Fruit fly (Drosophila melanogaster) whole organism, embryonic: ENCODE data around the gene CG14913.

ENCODE experiments used
- Antp ChIP-seq: fragments of 200-800 bp; sonication (Bioruptor generic); optimal IDR thresholded peaks from 3 replicates; lab custom pipeline; 2016; ENCODE audit warnings: missing biosample characterization, missing genetic modification characterization
- Atf-2 ChIP-seq: fragments of 200-800 bp; sonication (Bioruptor generic); optimal IDR thresholded peaks from 2 replicates; lab custom pipeline; 2016; ENCODE audit warnings: missing biosample characterization, missing genetic modification characterization
- B-H1 ChIP-seq: fragments of 200-800 bp; sonication (Bioruptor generic); IDR thresholded peaks from 3 replicates; pipeline ENCODE4 v1.3.6; 2022; ENCODE audit warnings: missing biosample characterization, missing genetic modification characterization
- C15 ChIP-seq: fragments of 200-800 bp; sonication (Bioruptor generic); IDR thresholded peaks from 3 replicates; pipeline ENCODE4 v1.3.6; 2022; ENCODE audit warnings: missing biosample characterization, missing genetic modification characterization
- CG10366 ChIP-seq: fragments of 200-800 bp; sonication (Bioruptor generic); IDR thresholded peaks from 2 replicates; pipeline ENCODE4 v1.3.6; 2022; ENCODE audit warnings: missing biosample characterization, missing genetic modification characterization
- CG1233 ChIP-seq: fragments of 200-800 bp; sonication (Bioruptor generic); optimal IDR thresholded peaks from 4 replicates; lab custom pipeline; 2018; ENCODE audit warnings: missing biosample characterization, mild to moderate bottlenecking, missing genetic modification characterization
- CG12659 ChIP-seq: fragments of 200-800 bp; sonication (Bioruptor generic); optimal IDR thresholded peaks from 3 replicates; lab custom pipeline; 2017; ENCODE audit warnings: mild to moderate bottlenecking, missing biosample characterization, missing genetic modification reagents, missing genetic modification characterization
- CG13123 ChIP-seq: fragments of 200-800 bp; sonication (Bioruptor generic); optimal IDR thresholded peaks from 2 replicates; lab custom pipeline; 2016; ENCODE audit warnings: missing biosample characterization, missing genetic modification characterization
- CG13775 ChIP-seq: fragments of 200-800 bp; sonication (Bioruptor generic); optimal IDR thresholded peaks from 3 replicates; lab custom pipeline; 2017; ENCODE audit warnings: missing biosample characterization, mild to moderate bottlenecking, missing genetic modification characterization
- CG14965 ChIP-seq: fragments of 200-800 bp; sonication (Bioruptor generic); optimal IDR thresholded peaks from 2 replicates; lab custom pipeline; 2016; ENCODE audit warnings: missing biosample characterization, missing genetic modification characterization, borderline replicate concordance
- CG15479 ChIP-seq: fragments of 200-800 bp; sonication (Bioruptor generic); optimal IDR thresholded peaks from 3 replicates; lab custom pipeline; 2019; ENCODE audit warnings: missing biosample characterization, mild to moderate bottlenecking, missing genetic modification characterization, moderate library complexity
- CG15601 ChIP-seq: fragments of 200-800 bp; sonication (Bioruptor generic); optimal IDR thresholded peaks from 3 replicates; lab custom pipeline; 2019; ENCODE audit warnings: missing biosample characterization, mild to moderate bottlenecking, missing genetic modification characterization, moderate library complexity
- CG16815 ChIP-seq: fragments of 200-800 bp; sonication (Bioruptor generic); optimal IDR thresholded peaks from 3 replicates; lab custom pipeline; 2017; ENCODE audit warnings: missing biosample characterization, mild to moderate bottlenecking, missing genetic modification characterization
- CG16863 ChIP-seq: fragments of 200-800 bp; sonication (Bioruptor generic); optimal IDR thresholded peaks from 3 replicates; lab custom pipeline; 2016; ENCODE audit warnings: missing biosample characterization, missing genetic modification characterization
- CG17912 ChIP-seq: fragments of 200-800 bp; sonication (Bioruptor generic); optimal IDR thresholded peaks from 2 replicates; lab custom pipeline; 2018; ENCODE audit warnings: missing biosample characterization, mild to moderate bottlenecking, missing genetic modification characterization
- CG2129 ChIP-seq: fragments of 200-800 bp; sonication (Bioruptor generic); IDR thresholded peaks from 2 replicates; pipeline ENCODE4 v1.3.6; 2022; ENCODE audit warnings: missing biosample characterization, missing genetic modification characterization; ENCODE audit not compliant: partially characterized antibody
- CG30020 ChIP-seq: fragments of 200-800 bp; optimal IDR thresholded peaks from 2 replicates; lab custom pipeline; 2019; ENCODE audit warnings: missing biosample characterization, mild to moderate bottlenecking, missing genetic modification characterization, moderate library complexity
- CG32772 ChIP-seq: fragments of 200-800 bp; sonication (Bioruptor generic); IDR thresholded peaks from 2 replicates; pipeline ENCODE4 v1.3.6; 2022; ENCODE audit warnings: missing biosample characterization, missing genetic modification characterization
- CG3838 ChIP-seq: fragments of 200-800 bp; sonication (Bioruptor generic); optimal IDR thresholded peaks from 3 replicates; lab custom pipeline; 2016; ENCODE audit warnings: missing biosample characterization, missing genetic modification characterization
- CG4404 ChIP-seq: fragments of 200-800 bp; sonication (Bioruptor generic); IDR thresholded peaks from 2 replicates; pipeline ENCODE4 v1.3.6; 2022; ENCODE audit warnings: missing biosample characterization, missing genetic modification characterization
- CG5245 ChIP-seq: fragments of 200-800 bp; sonication (Bioruptor generic); optimal IDR thresholded peaks from 3 replicates; lab custom pipeline; 2016; ENCODE audit warnings: missing biosample characterization, missing genetic modification characterization
- CG6791 ChIP-seq: fragments of 200-800 bp; sonication (Bioruptor generic); IDR thresholded peaks from 3 replicates; pipeline ENCODE4 v1.3.6; 2022; ENCODE audit warnings: missing biosample characterization, missing genetic modification characterization; ENCODE audit not compliant: partially characterized antibody
- CG8359 ChIP-seq: fragments of 200-800 bp; sonication (Bioruptor generic); optimal IDR thresholded peaks from 2 replicates; lab custom pipeline; 2017; ENCODE audit warnings: missing biosample characterization, mild to moderate bottlenecking, missing genetic modification characterization, borderline replicate concordance
- CG9609 ChIP-seq: fragments of 200-800 bp; sonication (Bioruptor generic); optimal IDR thresholded peaks from 3 replicates; lab custom pipeline; 2016; ENCODE audit warnings: missing biosample characterization, missing genetic modification characterization
- Doc2 ChIP-seq: fragments of 200-800 bp; sonication (Bioruptor generic); IDR thresholded peaks from 2 replicates; pipeline ENCODE4 v1.3.6; 2022; ENCODE audit warnings: missing biosample characterization, missing genetic modification characterization
- Fer1 ChIP-seq: fragments of 200-800 bp; sonication (Bioruptor generic); optimal IDR thresholded peaks from 2 replicates; lab custom pipeline; 2017; ENCODE audit warnings: missing biosample characterization, mild to moderate bottlenecking, missing genetic modification characterization
- Fer3 ChIP-seq: fragments of 200-800 bp; sonication (Bioruptor generic); optimal IDR thresholded peaks from 2 replicates; lab custom pipeline; 2018; ENCODE audit warnings: missing biosample characterization, mild to moderate bottlenecking, missing genetic modification characterization, moderate library complexity
- H2.0 ChIP-seq: fragments of 200-800 bp; sonication (Bioruptor generic); IDR thresholded peaks from 2 replicates; pipeline ENCODE4 v1.3.6; 2022; ENCODE audit warnings: missing biosample characterization, missing genetic modification characterization
- Hr3 ChIP-seq: fragments of 200-800 bp; sonication (Bioruptor generic); optimal IDR thresholded peaks from 3 replicates; lab custom pipeline; 2016; ENCODE audit warnings: missing biosample characterization, missing genetic modification characterization
- Hr78 ChIP-seq, 2 experiments: fragments of 200-800 bp in 1 of 2; fragments of >200 bp in 1 of 2; sonication (Bioruptor generic) in 1 of 2; optimal IDR thresholded peaks; 2 replicates each; lab custom pipeline; 2017 to 2019; ENCODE audit warnings: missing biosample characterization in 2 of 2, missing genetic modification characterization in 2 of 2, mild to moderate bottlenecking in 1 of 2, moderate library complexity in 1 of 2
- Neu2 ChIP-seq: fragments of 200-800 bp; sonication (Bioruptor generic); optimal IDR thresholded peaks from 3 replicates; lab custom pipeline; 2016; ENCODE audit warnings: missing biosample characterization, missing genetic modification characterization, borderline replicate concordance
- Nf-YC ChIP-seq: fragments of 200-800 bp; optimal IDR thresholded peaks from 3 replicates; lab custom pipeline; 2019; ENCODE audit warnings: missing biosample characterization, mild to moderate bottlenecking, missing genetic modification characterization, moderate library complexity
- Sry-β ChIP-seq: fragments of 200-800 bp; sonication (Bioruptor generic); optimal IDR thresholded peaks from 2 replicates; lab custom pipeline; 2018; ENCODE audit warnings: missing biosample characterization, mild to moderate bottlenecking, missing genetic modification characterization, moderate library complexity
- TFAM ChIP-seq: fragments of 200-800 bp; sonication (Bioruptor generic); optimal IDR thresholded peaks from 2 replicates; lab custom pipeline; 2017; ENCODE audit warnings: missing biosample characterization, missing genetic modification characterization, inconsistent platforms
- Xbp1 ChIP-seq: fragments of 200-800 bp; sonication (Bioruptor generic); optimal IDR thresholded peaks from 3 replicates; lab custom pipeline; 2016; ENCODE audit warnings: missing biosample characterization, mild to moderate bottlenecking, missing genetic modification characterization
- ara ChIP-seq: fragments of 200-800 bp; sonication (Bioruptor generic); IDR thresholded peaks from 2 replicates; pipeline ENCODE4 v1.3.6; 2022; ENCODE audit warnings: missing biosample characterization, missing genetic modification characterization
- cad ChIP-seq: fragments of >200 bp; optimal IDR thresholded peaks from 2 replicates; lab custom pipeline; 2017; ENCODE audit warnings: missing biosample characterization, missing genetic modification characterization
- dm ChIP-seq: fragments of 200-800 bp; sonication (Bioruptor generic); optimal IDR thresholded peaks from 3 replicates; lab custom pipeline; 2016; ENCODE audit warnings: missing biosample characterization, missing genetic modification characterization
- gro ChIP-seq: fragments of 200-800 bp; sonication (Bioruptor generic); optimal IDR thresholded peaks from 2 replicates; lab custom pipeline; 2016; ENCODE audit warnings: missing biosample characterization, missing genetic modification characterization
- insv ChIP-seq, 2 experiments: fragments of 200-800 bp; sonication (Bioruptor generic); optimal IDR thresholded peaks; 3 replicates each; lab custom pipeline; 2016 to 2018; ENCODE audit warnings: missing biosample characterization in 2 of 2, missing genetic modification characterization in 2 of 2
- lilli ChIP-seq: fragments of 200-800 bp; sonication (Bioruptor generic); optimal IDR thresholded peaks from 3 replicates; lab custom pipeline; 2016; ENCODE audit warnings: missing biosample characterization, missing genetic modification characterization
- pum ChIP-seq: fragments of 200-800 bp; sonication (Bioruptor generic); optimal IDR thresholded peaks from 2 replicates; lab custom pipeline; 2016; ENCODE audit warnings: missing biosample characterization, missing genetic modification characterization
- pzg ChIP-seq: fragments of 200-800 bp; sonication (Bioruptor generic); optimal IDR thresholded peaks from 3 replicates; lab custom pipeline; 2018; ENCODE audit warnings: missing biosample characterization, mild to moderate bottlenecking, missing genetic modification characterization, moderate library complexity
- scrt ChIP-seq: fragments of 200-800 bp; sonication (Bioruptor generic); optimal IDR thresholded peaks from 2 replicates; lab custom pipeline; 2018; ENCODE audit warnings: missing biosample characterization, mild to moderate bottlenecking, missing genetic modification characterization, moderate library complexity
- seq ChIP-seq: fragments of 200-800 bp; sonication (Bioruptor generic); IDR thresholded peaks from 2 replicates; pipeline ENCODE4 v1.3.6; 2022; ENCODE audit warnings: missing biosample characterization, missing genetic modification characterization
- so ChIP-seq: fragments of 200-800 bp; sonication (Bioruptor generic); IDR thresholded peaks from 3 replicates; pipeline ENCODE4 v1.3.6; 2022; ENCODE audit warnings: missing biosample characterization, missing genetic modification characterization
- sob ChIP-seq: fragments of 200-800 bp; sonication (Bioruptor generic); IDR thresholded peaks from 2 replicates; pipeline ENCODE4 v1.3.6; 2022; ENCODE audit warnings: missing biosample characterization, missing genetic modification characterization
- stwl ChIP-seq: fragments of 200-800 bp; sonication (Bioruptor generic); optimal IDR thresholded peaks from 3 replicates; lab custom pipeline; 2018; ENCODE audit warnings: missing biosample characterization, mild to moderate bottlenecking, missing genetic modification characterization, moderate library complexity
- sug ChIP-seq: fragments of 200-800 bp; optimal IDR thresholded peaks from 2 replicates; lab custom pipeline; 2019; ENCODE audit warnings: missing biosample characterization, mild to moderate bottlenecking, missing genetic modification characterization, moderate library complexity
- ttk ChIP-seq: fragments of 200-800 bp; sonication (Bioruptor generic); IDR thresholded peaks from 2 replicates; pipeline ENCODE4 v2.1.2; 2022; ENCODE audit warnings: missing biosample characterization, missing genetic modification characterization
- zfh2 ChIP-seq: fragments of 200-800 bp; sonication (Bioruptor generic); optimal IDR thresholded peaks from 2 replicates; lab custom pipeline; 2016; ENCODE audit warnings: missing biosample characterization, missing genetic modification characterization

CG14913 gene

dm6 chr2L:10987370-10987853 is 29.4 kb upstream of the CG14913 start, which contains the start of the genes piwi and CG12253 (continued):
- TF ChIP-seq lilli (peak; percentile 62), zfh2 (GFP tag; lab: Kevin White, UChicago) (peak; percentile 28), CG3838 (GFP tag; lab: Kevin White, UChicago) (peak; percentile 35), Nf-YC (tag; lab: Kevin White, UChicago) (no peak), pum (GFP tag; lab: Kevin White, UChicago) (peak; percentile 28), CG9609 (GFP tag; lab: Kevin White, UChicago) (peak; percentile 25), dm (GFP tag; lab: Kevin White, UChicago) (peak; percentile 33), CG2129 (GFP tag; lab: Robert Waterston, UW) (no peak), pzg (GFP tag; lab: Kevin White, UChicago) (peak; percentile 11), sob (peak; percentile 85; the same call in 1 of the 2 replicates), CG15601 (tag; lab: Kevin White, UChicago) (peak; percentile 86), Xbp1 (peak; percentile 83), CG10366 (peak; percentile 72; the same call in 1 of the 2 replicates), Fer1 (GFP tag; lab: Kevin White, UChicago) (peak; percentile 20), CG32772 (GFP tag; lab: Robert Waterston, UW) (no peak), CG16863 (peak; percentile 23), CG15479 (GFP tag; lab: Kevin White, UChicago) (no peak), Sry-β (GFP tag; lab: Kevin White, UChicago) (no peak), stwl (tag; lab: Kevin White, UChicago) (peak; percentile 51), ttk (GFP tag; lab: Robert Waterston, UW) (peak; percentile 87), B-H1 (GFP tag; lab: Robert Waterston, UW) (no peak), CG30020 (tag; lab: Kevin White, UChicago) (peak; percentile 80), Doc2 (GFP tag; lab: Robert Waterston, UW) (no peak), Fer3 (tag; lab: Kevin White, UChicago) (peak; percentile 47), CG5245 (GFP tag; lab: Kevin White, UChicago) (peak; percentile 7), CG13775 (GFP tag; lab: Kevin White, UChicago) (peak; percentile 86), TFAM (no peak), CG1233 (GFP tag; lab: Kevin White, UChicago) (peak; percentile 41), gro (GFP tag; lab: Kevin White, UChicago) (no peak), Hr3 (GFP tag; lab: Kevin White, UChicago) (peak; percentile 84), Hr78 (GFP tag; optimal IDR thresholded peaks at IDR 0.05; lab: Kevin White, UChicago) (no peak), C15 (GFP tag; lab: Robert Waterston, UW) (no peak), Atf-2 (GFP tag; lab: Kevin White, UChicago) (peak; percentile 1), Neu2 (GFP tag; lab: Kevin White, UChicago) (no peak), H2.0 (peak; percentile 70), CG8359 (GFP tag; lab: Kevin White, UChicago) (no peak), CG14965 (no peak), CG12659 (GFP tag; lab: Kevin White, UChicago) (peak; percentile 88), CG17912 (GFP tag; lab: Kevin White, UChicago) (no peak), CG6791 (GFP tag; lab: Robert Waterston, UW) (no peak), scrt (GFP tag; lab: Kevin White, UChicago) (no peak), CG13123 (peak; percentile 53), Antp (GFP tag; lab: Kevin White, UChicago) (peak; percentile 7), CG16815 (GFP tag; lab: Kevin White, UChicago) (peak; percentile 72), CG4404 (no peak), insv (GFP tag; optimal IDR thresholded peaks at IDR 0.05; lab: Kevin White, UChicago) (no peak), ara (GFP tag; lab: Robert Waterston, UW) (no peak), sug (tag; lab: Kevin White, UChicago) (peak; percentile 56), cad (GFP tag; lab: Kevin White, UChicago) (no peak), seq (0 out of 2 replicates have a peak, but pooled peaks have one; percentile 35), so (GFP tag; lab: Robert Waterston, UW) (no peak)
